Worm (Caenorhabditis elegans): ENCODE results near the gene bbs-2.
A peak's percentile ranks its signal among the peaks of the same experiment; 100 is the strongest.
"Not testable (repeated sequence)": the region's sequence is repeated elsewhere in the genome, so short reads cannot be mapped to it uniquely, and the experiment has no call there.

DNA sequence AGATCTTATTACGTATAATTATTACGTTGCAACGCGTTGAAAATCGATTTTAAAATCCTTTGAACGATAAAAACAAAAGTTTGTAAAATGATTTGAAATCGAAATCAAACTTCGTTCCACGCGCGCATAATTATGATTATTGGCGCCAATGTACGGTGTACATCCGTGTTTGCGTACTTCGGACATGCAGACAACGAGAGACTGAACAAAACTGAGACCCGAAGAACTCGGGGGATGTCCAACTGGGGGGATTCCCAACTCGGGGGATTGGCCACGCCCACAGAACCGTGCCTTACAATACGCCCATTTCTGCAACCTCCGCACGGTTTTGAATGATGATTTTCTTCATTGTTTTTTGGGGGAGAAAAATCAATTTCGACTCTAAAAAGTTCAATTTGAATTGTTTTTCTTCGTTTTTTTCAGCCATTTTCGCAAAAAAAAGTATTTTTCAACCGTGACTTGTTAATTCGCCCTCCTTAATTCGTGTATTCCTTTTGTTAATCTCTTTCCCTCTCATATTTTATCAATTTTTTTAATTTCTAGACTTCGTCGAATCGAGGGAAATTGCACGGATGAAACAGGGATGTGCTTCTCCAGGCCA lies 13.2 kb downstream of the bbs-2 start, which contains the start of gene F20D12.12:
- TF ChIP-seq dao-5, him-1 (tag; optimal IDR thresholded peaks at IDR 0.05): not testable (repeated sequence)
- peak; percentile 46 for TF ChIP-seq W03F9.2 (tag; optimal IDR thresholded peaks at IDR 0.05)
